Fruit fly (Drosophila melanogaster) whole organism, embryonic: ENCODE measurements around the gene Srr.
A peak's percentile ranks its signal among the peaks of the same experiment; 100 is the strongest.

Experiments
- Abd-B ChIP-seq: fragments of 200-800 bp; sonication (Bioruptor generic); optimal IDR thresholded peaks from 2 replicates; lab custom pipeline; 2018; ENCODE audit warnings: missing biosample characterization, mild to moderate bottlenecking, missing genetic modification characterization, moderate library complexity
- Atf3 ChIP-seq: fragments of 200-800 bp; sonication (Bioruptor generic); optimal IDR thresholded peaks from 3 replicates; lab custom pipeline; 2016; ENCODE audit warnings: missing biosample characterization, missing genetic modification characterization
- CG11560 ChIP-seq: fragments of 200-800 bp; sonication (Bioruptor generic); IDR thresholded peaks from 3 replicates; pipeline ENCODE4 v1.3.6; 2022; ENCODE audit warnings: missing biosample characterization, missing genetic modification characterization
- CG12744 ChIP-seq: fragments of 200-800 bp; sonication (Bioruptor generic); optimal IDR thresholded peaks from 2 replicates; lab custom pipeline; 2016; ENCODE audit warnings: missing biosample characterization, missing genetic modification characterization
- CG13894 ChIP-seq: fragments of 200-800 bp; sonication (Bioruptor generic); optimal IDR thresholded peaks from 3 replicates; lab custom pipeline; 2018; ENCODE audit warnings: missing biosample characterization, mild to moderate bottlenecking, missing genetic modification characterization, moderate library complexity
- CG17612 ChIP-seq: fragments of 200-800 bp; sonication (Bioruptor generic); IDR thresholded peaks from 2 replicates; pipeline ENCODE4 v1.3.6; 2022; ENCODE audit warnings: missing biosample characterization, missing genetic modification characterization
- CG17912 ChIP-seq: fragments of 200-800 bp; sonication (Bioruptor generic); optimal IDR thresholded peaks from 2 replicates; lab custom pipeline; 2018; ENCODE audit warnings: missing biosample characterization, mild to moderate bottlenecking, missing genetic modification characterization
- CG18262 ChIP-seq: fragments of 200-800 bp; optimal IDR thresholded peaks from 3 replicates; lab custom pipeline; 2019; ENCODE audit warnings: missing biosample characterization, mild to moderate bottlenecking, missing genetic modification characterization, moderate library complexity
- CG2116 ChIP-seq: fragments of 200-800 bp; sonication (Bioruptor generic); optimal IDR thresholded peaks from 3 replicates; lab custom pipeline; 2018; ENCODE audit warnings: missing biosample characterization, mild to moderate bottlenecking, missing genetic modification characterization
- CG2202 ChIP-seq: fragments of 200-800 bp; sonication (Bioruptor generic); optimal IDR thresholded peaks from 2 replicates; lab custom pipeline; 2018; ENCODE audit warnings: missing biosample characterization, mild to moderate bottlenecking, missing genetic modification characterization
- CG2678 ChIP-seq: fragments of 200-800 bp; sonication (Bioruptor generic); optimal IDR thresholded peaks from 3 replicates; lab custom pipeline; 2019; ENCODE audit warnings: missing biosample characterization, mild to moderate bottlenecking, missing genetic modification characterization, moderate library complexity
- CG32767 ChIP-seq: fragments of 200-800 bp; sonication (Bioruptor generic); IDR thresholded peaks from 2 replicates; pipeline ENCODE4 v1.3.6; 2022; ENCODE audit warnings: missing biosample characterization, missing genetic modification characterization
- CG4707 ChIP-seq: fragments of 200-800 bp; sonication (Bioruptor generic); optimal IDR thresholded peaks from 2 replicates; lab custom pipeline; 2018; ENCODE audit warnings: missing biosample characterization, mild to moderate bottlenecking, missing genetic modification characterization, moderate library complexity
- CG8944 ChIP-seq: fragments of 200-800 bp; sonication (Bioruptor generic); optimal IDR thresholded peaks from 3 replicates; lab custom pipeline; 2016; ENCODE audit warnings: missing biosample characterization, missing genetic modification characterization
- CG9797 ChIP-seq: fragments of 200-800 bp; sonication (Bioruptor generic); optimal IDR thresholded peaks from 3 replicates; lab custom pipeline; 2018; ENCODE audit warnings: missing biosample characterization, mild to moderate bottlenecking, missing genetic modification characterization
- D19B ChIP-seq: fragments of 200-800 bp; sonication (Bioruptor generic); optimal IDR thresholded peaks from 2 replicates; lab custom pipeline; 2017; ENCODE audit warnings: missing biosample characterization, mild to moderate bottlenecking, missing genetic modification characterization
- Dbx ChIP-seq: fragments of 200-800 bp; sonication (Bioruptor generic); IDR thresholded peaks from 3 replicates; pipeline ENCODE4 v1.3.6; 2022; ENCODE audit warnings: missing biosample characterization, missing genetic modification characterization
- Elba2 ChIP-seq: fragments of 200-800 bp; sonication (Bioruptor generic); optimal IDR thresholded peaks from 3 replicates; lab custom pipeline; 2016; ENCODE audit warnings: missing biosample characterization, missing genetic modification characterization
- Fer2 ChIP-seq: fragments of 200-800 bp; sonication (Bioruptor generic); optimal IDR thresholded peaks from 2 replicates; lab custom pipeline; 2018; ENCODE audit warnings: missing biosample characterization, mild to moderate bottlenecking, missing genetic modification characterization, moderate library complexity
- HLH3B ChIP-seq: fragments of 200-800 bp; sonication (Bioruptor generic); IDR thresholded peaks from 2 replicates; pipeline ENCODE4 v1.3.6; 2022; ENCODE audit warnings: missing biosample characterization, missing genetic modification characterization
- Meics ChIP-seq: fragments of 200-800 bp; sonication (Bioruptor generic); optimal IDR thresholded peaks from 2 replicates; lab custom pipeline; 2017; ENCODE audit warnings: missing biosample characterization, mild to moderate bottlenecking, missing genetic modification characterization
- Mrtf ChIP-seq: fragments of 200-800 bp; sonication (Bioruptor generic); IDR thresholded peaks from 3 replicates; pipeline ENCODE4 v1.3.6; 2022; ENCODE audit warnings: missing biosample characterization, missing genetic modification characterization
- NC2β ChIP-seq: fragments of 200-800 bp; sonication (Bioruptor generic); optimal IDR thresholded peaks from 2 replicates; lab custom pipeline; 2016; ENCODE audit warnings: missing biosample characterization, missing genetic modification characterization
- Neu2 ChIP-seq: fragments of 200-800 bp; sonication (Bioruptor generic); optimal IDR thresholded peaks from 3 replicates; lab custom pipeline; 2016; ENCODE audit warnings: missing biosample characterization, missing genetic modification characterization, borderline replicate concordance
- Side ChIP-seq: fragments of 200-800 bp; sonication (Bioruptor generic); optimal IDR thresholded peaks from 2 replicates; lab custom pipeline; 2016; ENCODE audit warnings: missing biosample characterization, missing genetic modification characterization
- Trl ChIP-seq, 3 experiments: fragments of >200 bp in 2 of 3; fragments of 200-800 bp in 1 of 3; sonication (Bioruptor generic) in 1 of 3; optimal IDR thresholded peaks; 2 replicates in 1 of 3; 3 replicates in 2 of 3; lab custom pipeline; 2016 to 2017; ENCODE audit warnings: missing biosample characterization in 1 of 3, missing genetic modification characterization in 1 of 3
- abd-A ChIP-seq: fragments of 200-800 bp; sonication (Bioruptor generic); optimal IDR thresholded peaks from 3 replicates; lab custom pipeline; 2019; ENCODE audit warnings: missing biosample characterization, mild to moderate bottlenecking, missing genetic modification characterization, moderate library complexity
- bbx ChIP-seq: fragments of 200-800 bp; sonication (Bioruptor generic); IDR thresholded peaks from 2 replicates; pipeline ENCODE4 v1.3.6; 2022; ENCODE audit warnings: missing biosample characterization, missing genetic modification characterization; ENCODE audit not compliant: partially characterized antibody
- br ChIP-seq: fragments of >200 bp; optimal IDR thresholded peaks from 2 replicates; lab custom pipeline; 2017
- chn ChIP-seq: fragments of 200-800 bp; sonication (Bioruptor generic); optimal IDR thresholded peaks from 2 replicates; lab custom pipeline; 2016; ENCODE audit warnings: missing biosample characterization, missing genetic modification characterization
- ems ChIP-seq: fragments of 200-800 bp; sonication (Bioruptor generic); optimal IDR thresholded peaks from 3 replicates; lab custom pipeline; 2016; ENCODE audit warnings: missing biosample characterization, missing genetic modification characterization
- en ChIP-seq: fragments of 200-800 bp; sonication (Bioruptor generic); optimal IDR thresholded peaks from 2 replicates; lab custom pipeline; 2016; ENCODE audit warnings: missing biosample characterization, missing genetic modification characterization
- fd3F ChIP-seq: fragments of 200-800 bp; sonication (Bioruptor generic); optimal IDR thresholded peaks from 2 replicates; lab custom pipeline; 2018; ENCODE audit warnings: missing biosample characterization, mild to moderate bottlenecking, missing genetic modification characterization, moderate library complexity
- fru ChIP-seq: fragments of >200 bp; optimal IDR thresholded peaks from 2 replicates; lab custom pipeline; 2017
- gcm2 ChIP-seq: fragments of 200-800 bp; sonication (Bioruptor generic); optimal IDR thresholded peaks from 2 replicates; lab custom pipeline; 2016; ENCODE audit warnings: missing biosample characterization, missing genetic modification characterization
- hth ChIP-seq: fragments of >200 bp; optimal IDR thresholded peaks from 2 replicates; lab custom pipeline; 2017; ENCODE audit warnings: inconsistent platforms
- kni ChIP-seq: fragments of 200-800 bp; sonication (Bioruptor generic); optimal IDR thresholded peaks from 3 replicates; lab custom pipeline; 2017; ENCODE audit warnings: mild to moderate bottlenecking, missing biosample characterization, missing genetic modification reagents, missing genetic modification characterization
- knrl ChIP-seq: fragments of 200-800 bp; sonication (Bioruptor generic); IDR thresholded peaks from 3 replicates; pipeline ENCODE4 v1.3.6; 2022; ENCODE audit warnings: missing biosample characterization, missing genetic modification characterization; ENCODE audit not compliant: partially characterized antibody
- luna ChIP-seq: fragments of 200-800 bp; sonication (Bioruptor generic); optimal IDR thresholded peaks from 2 replicates; lab custom pipeline; 2016; ENCODE audit warnings: missing biosample characterization, missing genetic modification characterization
- phol ChIP-seq: fragments of 200-800 bp; sonication (Bioruptor generic); optimal IDR thresholded peaks from 3 replicates; lab custom pipeline; 2018; ENCODE audit warnings: missing biosample characterization, mild to moderate bottlenecking, missing genetic modification characterization, moderate library complexity
- psq ChIP-seq: fragments of 200-800 bp; sonication (Bioruptor generic); optimal IDR thresholded peaks from 2 replicates; lab custom pipeline; 2017; ENCODE audit warnings: missing biosample characterization, missing genetic modification characterization
- sens ChIP-seq: fragments of 200-800 bp; sonication (Bioruptor generic); peaks from one replicate; lab custom pipeline; 2016; ENCODE audit warnings: missing biosample characterization, missing genetic modification characterization
- sima ChIP-seq: fragments of 200-800 bp; sonication (Bioruptor generic); optimal IDR thresholded peaks from 2 replicates; lab custom pipeline; 2016; ENCODE audit warnings: missing biosample characterization, missing genetic modification characterization
- ttk ChIP-seq: fragments of 200-800 bp; sonication (Bioruptor generic); IDR thresholded peaks from 2 replicates; pipeline ENCODE4 v2.1.2; 2022; ENCODE audit warnings: missing biosample characterization, missing genetic modification characterization
- tup ChIP-seq: fragments of 200-800 bp; sonication (Bioruptor generic); optimal IDR thresholded peaks from 2 replicates; lab custom pipeline; 2016; ENCODE audit warnings: missing biosample characterization, mild to moderate bottlenecking, missing genetic modification characterization, moderate library complexity
- unc-4 ChIP-seq: fragments of 200-800 bp; sonication (Bioruptor generic); IDR thresholded peaks from 2 replicates; pipeline ENCODE4 v1.3.6; 2022; ENCODE audit warnings: missing biosample characterization, missing genetic modification characterization; ENCODE audit not compliant: partially characterized antibody
- vvl ChIP-seq: fragments of 200-800 bp; sonication (Bioruptor generic); IDR thresholded peaks from 2 replicates; pipeline ENCODE4 v1.3.6; 2022; ENCODE audit warnings: missing biosample characterization, missing genetic modification characterization
- z ChIP-seq: fragments of 200-800 bp; sonication (Bioruptor generic); IDR thresholded peaks from 3 replicates; pipeline ENCODE4 v1.3.6; 2022; ENCODE audit warnings: missing biosample characterization, missing genetic modification characterization
- zen ChIP-seq: fragments of 200-800 bp; sonication (Bioruptor generic); optimal IDR thresholded peaks from 3 replicates; lab custom pipeline; 2018; ENCODE audit warnings: missing biosample characterization, mild to moderate bottlenecking, missing genetic modification characterization, moderate library complexity

The Srr gene

dm6 chr3R:9349267-9349820, 15.9 kb upstream of the Srr start (continued):
- no peak for TF ChIP-seq Meics
- TF ChIP-seq Atf3 (GFP tag; lab: Kevin White, UChicago): no peak
- TF ChIP-seq zen (tag; lab: Kevin White, UChicago): peak; percentile 15
- TF ChIP-seq CG2202: no peak

- TF ChIP-seq CG2116 (GFP tag; lab: Kevin White, UChicago): no peak
- TF ChIP-seq luna (GFP tag; lab: Kevin White, UChicago): no peak
- TF ChIP-seq z: peak; percentile 84
- no peak for TF ChIP-seq sima
- no peak for TF ChIP-seq bbx
- TF ChIP-seq D19B: peak; percentile 44
- no peak for TF ChIP-seq CG17912 (GFP tag; lab: Kevin White, UChicago)
- TF ChIP-seq br: no peak
- peak; percentile 24 to 44 for TF ChIP-seq Trl (optimal IDR thresholded peaks at IDR 0.05; lab: Kevin White, UChicago)
- no peak for TF ChIP-seq Trl (GFP tag; optimal IDR thresholded peaks at IDR 0.05; lab: Kevin White, UChicago)
- TF ChIP-seq en (GFP tag; lab: Kevin White, UChicago): no peak
- TF ChIP-seq Neu2 (GFP tag; lab: Kevin White, UChicago): no peak
- no peak for TF ChIP-seq CG8944
- peak; percentile 58 for TF ChIP-seq phol (tag; lab: Kevin White, UChicago)
- TF ChIP-seq Fer2: no peak
- TF ChIP-seq tup (GFP tag; lab: Kevin White, UChicago): no peak
- no peak for TF ChIP-seq CG11560 (tag; lab: Robert Waterston, UW)
- no peak for TF ChIP-seq hth (lab: Kevin White, UChicago)
- TF ChIP-seq CG9797 (GFP tag; lab: Kevin White, UChicago): no peak
- no peak for TF ChIP-seq ttk (GFP tag; lab: Robert Waterston, UW)
- TF ChIP-seq unc-4 (GFP tag; lab: Robert Waterston, UW): no peak
- no peak for TF ChIP-seq Side (GFP tag; lab: Kevin White, UChicago)
- no peak for TF ChIP-seq fd3F (GFP tag; lab: Kevin White, UChicago)
- no peak for TF ChIP-seq CG4707 (GFP tag; lab: Kevin White, UChicago)
- TF ChIP-seq vvl (GFP tag; lab: Robert Waterston, UW): no peak; the same call in 1 of the 2 replicates
- no peak for TF ChIP-seq NC2β
- no peak for TF ChIP-seq Elba2 (GFP tag; lab: Kevin White, UChicago)
- TF ChIP-seq CG18262 (tag; lab: Kevin White, UChicago): no peak
- no peak for TF ChIP-seq CG12744
- TF ChIP-seq fru (lab: Kevin White, UChicago): no peak
- no peak for TF ChIP-seq knrl
- no peak for TF ChIP-seq Mrtf
- no peak for TF ChIP-seq gcm2
- TF ChIP-seq abd-A (tag; lab: Kevin White, UChicago): peak; percentile 59
- no peak for TF ChIP-seq Dbx (GFP tag; lab: Robert Waterston, UW)
- no peak for TF ChIP-seq ems (GFP tag; lab: Kevin White, UChicago)
- TF ChIP-seq chn (GFP tag; lab: Kevin White, UChicago): no peak
- TF ChIP-seq CG32767 (GFP tag; lab: Robert Waterston, UW): no peak
- no peak for TF ChIP-seq Abd-B (GFP tag; lab: Kevin White, UChicago)
- no peak for TF ChIP-seq CG2678
- TF ChIP-seq psq (GFP tag; lab: Kevin White, UChicago): no peak
- no peak for TF ChIP-seq HLH3B (GFP tag; lab: Robert Waterston, UW)
- peak; percentile 52 for TF ChIP-seq kni (GFP tag; lab: Kevin White, UChicago)
- TF ChIP-seq CG13894: peak; percentile 11
- TF ChIP-seq CG17612: no peak
- peak; percentile 77 for TF ChIP-seq sens (GFP tag; lab: Kevin White, UChicago)
These were observed 14.4 kb upstream of the Srr start for dm6 chr3R:9350561-9351379.
